Fruit fly (Drosophila melanogaster) whole organism, prepupa: ENCODE measurements around the gene CG31493.

Source experiments
- Blimp-1 ChIP-seq: fragments of 200-800 bp; sonication (Bioruptor generic); optimal IDR thresholded peaks from 3 replicates; lab custom pipeline; 2017; ENCODE audit warnings: missing biosample characterization, missing genetic modification characterization, mild to moderate bottlenecking, moderate library complexity, missing genetic modification reagents
- CG10631 ChIP-seq: fragments of 200-800 bp; sonication (Bioruptor generic); optimal IDR thresholded peaks from 2 replicates; lab custom pipeline; 2016; ENCODE audit warnings: missing biosample characterization, missing genetic modification characterization
- CG11294 ChIP-seq: fragments of 200-800 bp; sonication (Bioruptor generic); IDR thresholded peaks from 2 replicates; pipeline ENCODE4 v1.3.6; 2022; ENCODE audit warnings: missing biosample characterization, missing genetic modification characterization
- CG11762 ChIP-seq: fragments of 200-800 bp; sonication (Bioruptor generic); optimal IDR thresholded peaks from 3 replicates; lab custom pipeline; 2016; ENCODE audit warnings: missing biosample characterization, missing genetic modification characterization; ENCODE audit not compliant: insufficient read depth
- CG11902 ChIP-seq: fragments of 200-800 bp; sonication (Bioruptor generic); optimal IDR thresholded peaks from 3 replicates; lab custom pipeline; 2016; ENCODE audit warnings: missing biosample characterization, missing genetic modification characterization
- CG15336 ChIP-seq: fragments of 200-800 bp; sonication (Bioruptor generic); IDR thresholded peaks from 2 replicates; pipeline ENCODE4 v1.3.6; 2022; ENCODE audit warnings: missing biosample characterization, missing genetic modification characterization
- CG1621 ChIP-seq: fragments of 200-800 bp; sonication (Bioruptor generic); optimal IDR thresholded peaks from 3 replicates; lab custom pipeline; 2018; ENCODE audit warnings: missing biosample characterization, mild to moderate bottlenecking, missing genetic modification characterization
- CG16779 ChIP-seq: fragments of 200-800 bp; sonication (Bioruptor generic); optimal IDR thresholded peaks from 3 replicates; lab custom pipeline; 2017; ENCODE audit warnings: missing biosample characterization, mild to moderate bottlenecking, missing genetic modification characterization
- CG3032 ChIP-seq: fragments of 200-800 bp; optimal IDR thresholded peaks from 2 replicates; lab custom pipeline; 2019; ENCODE audit warnings: missing biosample characterization, mild to moderate bottlenecking, missing genetic modification characterization, moderate library complexity
- CG31627 ChIP-seq: fragments of 200-800 bp; sonication (Bioruptor generic); optimal IDR thresholded peaks from 3 replicates; lab custom pipeline; 2016; ENCODE audit warnings: missing biosample characterization, missing genetic modification characterization
- CG32006 ChIP-seq: fragments of 200-800 bp; sonication (Bioruptor generic); optimal IDR thresholded peaks from 3 replicates; lab custom pipeline; 2017; ENCODE audit warnings: missing biosample characterization, mild to moderate bottlenecking, missing genetic modification characterization
- CG4318 ChIP-seq: fragments of 200-800 bp; sonication (Bioruptor generic); optimal IDR thresholded peaks from 3 replicates; lab custom pipeline; 2017; ENCODE audit warnings: missing biosample characterization, mild to moderate bottlenecking, missing genetic modification characterization
- CG6276 ChIP-seq: fragments of 200-800 bp; sonication (Bioruptor generic); optimal IDR thresholded peaks from 2 replicates; lab custom pipeline; 2017; ENCODE audit warnings: missing biosample characterization, mild to moderate bottlenecking, missing genetic modification characterization
- CG6808 ChIP-seq: fragments of 200-800 bp; sonication (Bioruptor generic); optimal IDR thresholded peaks from 3 replicates; lab custom pipeline; 2017; ENCODE audit warnings: missing biosample characterization, missing genetic modification characterization, mild to moderate bottlenecking, moderate library complexity, missing genetic modification reagents
- CG6854 ChIP-seq: fragments of 200-800 bp; sonication (Bioruptor generic); optimal IDR thresholded peaks from 2 replicates; lab custom pipeline; 2017; ENCODE audit warnings: missing biosample characterization, mild to moderate bottlenecking, missing genetic modification characterization
- CG7368 ChIP-seq: fragments of 200-800 bp; sonication (Bioruptor generic); optimal IDR thresholded peaks from 3 replicates; lab custom pipeline; 2016; ENCODE audit warnings: missing biosample characterization, missing genetic modification characterization
- CG8119 ChIP-seq: fragments of 200-800 bp; sonication (Bioruptor generic); IDR thresholded peaks from 3 replicates; pipeline ENCODE4 v1.3.6; 2022; ENCODE audit warnings: missing biosample characterization, missing genetic modification characterization
- CG8319 ChIP-seq: fragments of 200-800 bp; sonication (Bioruptor generic); optimal IDR thresholded peaks from 3 replicates; lab custom pipeline; 2016; ENCODE audit warnings: missing biosample characterization, missing genetic modification characterization
- CG8632 ChIP-seq: fragments of 200-800 bp; sonication (Bioruptor generic); optimal IDR thresholded peaks from 3 replicates; lab custom pipeline; 2016; ENCODE audit warnings: missing biosample characterization, missing genetic modification characterization
- Eip78C ChIP-seq: fragments of 200-800 bp; sonication (Bioruptor generic); peaks from one replicate; lab custom pipeline; 2016; ENCODE audit warnings: missing biosample characterization, missing genetic modification characterization
- Eip93F ChIP-seq: fragments of 200-800 bp; sonication (Bioruptor generic); optimal IDR thresholded peaks from 2 replicates; lab custom pipeline; 2016; ENCODE audit warnings: missing biosample characterization, mild to moderate bottlenecking, missing genetic modification characterization
- Hr39 ChIP-seq: fragments of 200-800 bp; sonication (Bioruptor generic); optimal IDR thresholded peaks from 2 replicates; lab custom pipeline; 2016; ENCODE audit warnings: missing biosample characterization, missing genetic modification characterization
- Hr4 ChIP-seq: fragments of 200-800 bp; sonication (Bioruptor generic); optimal IDR thresholded peaks from 3 replicates; lab custom pipeline; 2016; ENCODE audit warnings: missing biosample characterization, missing genetic modification characterization
- Lpt ChIP-seq: fragments of 200-800 bp; sonication (Bioruptor generic); optimal IDR thresholded peaks from 3 replicates; lab custom pipeline; 2016; ENCODE audit warnings: missing biosample characterization, missing genetic modification characterization
- Met ChIP-seq: fragments of 200-800 bp; sonication (Bioruptor generic); optimal IDR thresholded peaks from 3 replicates; lab custom pipeline; 2016; ENCODE audit warnings: missing biosample characterization, missing genetic modification characterization
- Sox102F ChIP-seq: fragments of 200-800 bp; sonication (Bioruptor generic); optimal IDR thresholded peaks from 2 replicates; lab custom pipeline; 2016; ENCODE audit warnings: missing biosample characterization, mild to moderate bottlenecking, missing genetic modification characterization
- Sox14 ChIP-seq: fragments of 200-800 bp; sonication (Bioruptor generic); optimal IDR thresholded peaks from 3 replicates; lab custom pipeline; 2016; ENCODE audit warnings: missing biosample characterization, missing genetic modification characterization
- dac ChIP-seq: fragments of 200-800 bp; sonication (Bioruptor generic); optimal IDR thresholded peaks from 2 replicates; lab custom pipeline; 2017; ENCODE audit warnings: missing biosample characterization, mild to moderate bottlenecking, missing genetic modification characterization
- dsx ChIP-seq: fragments of 200-800 bp; optimal IDR thresholded peaks from 3 replicates; lab custom pipeline; 2019; ENCODE audit warnings: missing biosample characterization, mild to moderate bottlenecking, missing genetic modification characterization, moderate library complexity; ENCODE audit not compliant: poor library complexity, severe bottlenecking
- eg ChIP-seq: fragments of 200-800 bp; sonication (Bioruptor generic); IDR thresholded peaks from 3 replicates; pipeline ENCODE4 v1.3.6; 2022; ENCODE audit warnings: missing biosample characterization, missing genetic modification characterization
- esn ChIP-seq: fragments of 200-800 bp; sonication (Bioruptor generic); optimal IDR thresholded peaks from 2 replicates; lab custom pipeline; 2016; ENCODE audit warnings: missing biosample characterization, mild to moderate bottlenecking, missing genetic modification characterization, moderate library complexity
- fd59A ChIP-seq: fragments of 200-800 bp; sonication (Bioruptor generic); optimal IDR thresholded peaks from 2 replicates; lab custom pipeline; 2017; ENCODE audit warnings: missing biosample characterization, mild to moderate bottlenecking, missing genetic modification characterization, missing genetic modification reagents
- fd85E ChIP-seq: fragments of 200-800 bp; sonication (Bioruptor generic); optimal IDR thresholded peaks from 3 replicates; lab custom pipeline; 2016; ENCODE audit warnings: missing biosample characterization, missing genetic modification characterization
- salr ChIP-seq, 2 experiments: fragments of 200-800 bp; sonication (Bioruptor generic); optimal IDR thresholded peaks; 3 replicates each; lab custom pipeline; 2016 to 2018; ENCODE audit warnings: missing biosample characterization in 2 of 2, missing genetic modification characterization in 2 of 2, mild to moderate bottlenecking in 1 of 2
- spab ChIP-seq: fragments of 200-800 bp; sonication (Bioruptor generic); optimal IDR thresholded peaks from 2 replicates; lab custom pipeline; 2017; ENCODE audit warnings: missing biosample characterization, mild to moderate bottlenecking, missing genetic modification characterization, missing genetic modification reagents
- ss ChIP-seq, 2 experiments: fragments of 200-800 bp; sonication (Bioruptor generic); optimal IDR thresholded peaks; 2 replicates in 1 of 2; 3 replicates in 1 of 2; lab custom pipeline; 2017 to 2018; ENCODE audit warnings: mild to moderate bottlenecking in 2 of 2, missing biosample characterization in 2 of 2, missing genetic modification characterization in 2 of 2, moderate library complexity in 1 of 2
- svp ChIP-seq: fragments of 200-800 bp; sonication (Bioruptor generic); peaks from one replicate; lab custom pipeline; 2016; ENCODE audit warnings: missing biosample characterization, missing genetic modification characterization
- vri ChIP-seq: fragments of 200-800 bp; sonication (Bioruptor generic); optimal IDR thresholded peaks from 3 replicates; lab custom pipeline; 2016; ENCODE audit warnings: missing biosample characterization, mild to moderate bottlenecking, missing genetic modification characterization

Gene CG31493

dm6 chr3R:7108589-7109312 lies 22.6 kb upstream of the CG31493 start (continued):
- TF ChIP-seq CG10631 (GFP tag; lab: Kevin White, UChicago): peak; percentile 97
- peak; percentile 95 for TF ChIP-seq Sox102F (GFP tag; lab: Kevin White, UChicago)
- peak; percentile 98 for TF ChIP-seq CG32006 (GFP tag; lab: Kevin White, UChicago)
- peak; percentile 92 for TF ChIP-seq CG7368 (GFP tag; lab: Kevin White, UChicago)
- peak; percentile 98 for TF ChIP-seq CG31627 (GFP tag; lab: Kevin White, UChicago)
- peak; percentile 89 for TF ChIP-seq vri (GFP tag; lab: Kevin White, UChicago)
- TF ChIP-seq Sox14 (GFP tag; lab: Kevin White, UChicago): peak; percentile 97
- TF ChIP-seq ss (GFP tag; optimal IDR thresholded peaks at IDR 0.05; lab: Kevin White, UChicago): peak; percentile 83 to 85
- TF ChIP-seq CG1621 (tag; lab: Kevin White, UChicago): peak; percentile 84
- peak; percentile 73 to 99 for TF ChIP-seq salr (GFP tag; optimal IDR thresholded peaks at IDR 0.05; lab: Kevin White, UChicago)
- no peak for TF ChIP-seq CG11294 (GFP tag; lab: Robert Waterston, UW)
- TF ChIP-seq spab (GFP tag; lab: Kevin White, UChicago): peak; percentile 93
- TF ChIP-seq CG6276 (GFP tag; lab: Kevin White, UChicago): peak; percentile 96
- peak; percentile 92 for TF ChIP-seq CG8319
- TF ChIP-seq CG6808 (GFP tag; lab: Kevin White, UChicago): peak; percentile 92
- TF ChIP-seq Met: peak; percentile 98
- peak; percentile 95 for TF ChIP-seq CG8632 (GFP tag; lab: Kevin White, UChicago)
- no peak for TF ChIP-seq CG8119 (GFP tag; lab: Robert Waterston, UW)
- TF ChIP-seq CG11762 (GFP tag; lab: Kevin White, UChicago): peak; percentile 96
- peak; percentile 97 for TF ChIP-seq Hr39

DNA sequence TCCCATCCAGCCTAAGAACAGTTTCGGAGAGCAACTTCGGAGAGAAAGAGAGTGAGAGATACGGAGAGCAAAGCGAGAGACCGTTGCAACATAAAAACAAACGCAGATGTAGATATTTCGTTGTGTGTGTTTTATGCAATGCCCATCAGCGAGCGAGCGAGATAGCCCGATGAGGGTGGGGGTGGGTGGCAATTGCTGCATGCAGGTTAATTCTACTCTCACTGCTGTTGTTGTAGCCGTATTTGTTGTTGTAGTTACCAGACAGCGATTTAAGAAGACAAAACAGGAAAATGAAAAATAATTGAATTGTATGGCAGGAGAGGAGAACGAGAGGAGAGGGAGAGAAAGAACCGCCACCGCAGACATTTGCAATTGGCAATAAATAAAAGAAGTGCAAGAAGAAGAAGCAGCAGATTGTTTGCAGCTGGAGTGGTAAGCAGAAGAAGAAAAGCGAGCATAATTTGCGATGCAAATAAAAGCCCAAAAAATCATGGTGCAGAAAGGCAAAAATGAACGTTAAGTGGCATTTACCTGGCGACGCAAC lies 21.5 kb upstream of the CG31493 start:
- no peak for TF ChIP-seq dac (GFP tag; lab: Kevin White, UChicago)
- no peak for TF ChIP-seq fd59A (GFP tag; lab: Kevin White, UChicago)
- peak in 1 of 2 experiments; percentile 44 for TF ChIP-seq ss (GFP tag; optimal IDR thresholded peaks at IDR 0.05; lab: Kevin White, UChicago)
- no peak for TF ChIP-seq Hr4 (GFP tag; lab: Kevin White, UChicago)
- peak; percentile 56 for TF ChIP-seq Blimp-1 (GFP tag; lab: Kevin White, UChicago)
- TF ChIP-seq dsx (GFP tag; lab: Kevin White, UChicago): peak; percentile 64
- TF ChIP-seq spab (GFP tag; lab: Kevin White, UChicago): peak; percentile 17
- TF ChIP-seq Lpt: peak; percentile 24
- TF ChIP-seq Eip93F (GFP tag; lab: Kevin White, UChicago): no peak
- TF ChIP-seq Sox14 (GFP tag; lab: Kevin White, UChicago): no peak
- TF ChIP-seq CG8119 (GFP tag; lab: Robert Waterston, UW): peak; percentile 31; the same call in 1 of the 3 replicates
- TF ChIP-seq CG6276 (GFP tag; lab: Kevin White, UChicago): peak; percentile 23
- TF ChIP-seq eg (GFP tag; lab: Robert Waterston, UW): no peak
- TF ChIP-seq Eip78C: peak; percentile 74
- peak; percentile 47 for TF ChIP-seq Sox102F (GFP tag; lab: Kevin White, UChicago)
- peak; percentile 81 for TF ChIP-seq vri (GFP tag; lab: Kevin White, UChicago)
- no peak for TF ChIP-seq svp
- peak; percentile 49 for TF ChIP-seq CG6808 (GFP tag; lab: Kevin White, UChicago)
- TF ChIP-seq CG3032 (tag; lab: Kevin White, UChicago): peak; percentile 16
- TF ChIP-seq CG6854 (GFP tag; lab: Kevin White, UChicago): peak; percentile 87
- TF ChIP-seq CG4318: no peak

- no peak for TF ChIP-seq CG1621 (tag; lab: Kevin White, UChicago)
- TF ChIP-seq vri (GFP tag; lab: Kevin White, UChicago): no peak
- TF ChIP-seq fd85E: no peak
- TF ChIP-seq CG6276 (GFP tag; lab: Kevin White, UChicago): no peak
- TF ChIP-seq eg (GFP tag; lab: Robert Waterston, UW): no peak
- TF ChIP-seq Eip78C: no peak
- TF ChIP-seq CG11902 (GFP tag; lab: Kevin White, UChicago): no peak
- no peak for TF ChIP-seq CG8632 (GFP tag; lab: Kevin White, UChicago)
- TF ChIP-seq esn: no peak
- no peak for TF ChIP-seq spab (GFP tag; lab: Kevin White, UChicago)
- TF ChIP-seq CG16779 (tag; lab: Kevin White, UChicago): no peak
- no peak for TF ChIP-seq CG11762 (GFP tag; lab: Kevin White, UChicago)
- no peak for TF ChIP-seq CG15336 (GFP tag; lab: Robert Waterston, UW)
- no peak for TF ChIP-seq CG3032 (tag; lab: Kevin White, UChicago)
- no peak for TF ChIP-seq Sox102F (GFP tag; lab: Kevin White, UChicago)
- TF ChIP-seq, all 60 proteins: peak for 0
Measured at dm6 chr3R:7111206-7111858, 20.0 kb upstream of the CG31493 start.
